Fruit fly (Drosophila melanogaster) whole organism, embryonic: ENCODE measurements around the gene E2f2.

Experiments used
- ATbp ChIP-seq: fragments of 200-800 bp; sonication (Bioruptor generic); optimal IDR thresholded peaks from 2 replicates; lab custom pipeline; 2017; ENCODE audit warnings: missing biosample characterization, mild to moderate bottlenecking, missing genetic modification characterization, missing genetic modification reagents
- Abd-B ChIP-seq: fragments of 200-800 bp; sonication (Bioruptor generic); optimal IDR thresholded peaks from 2 replicates; lab custom pipeline; 2018; ENCODE audit warnings: missing biosample characterization, mild to moderate bottlenecking, missing genetic modification characterization, moderate library complexity
- Ada2b ChIP-seq: fragments of 200-800 bp; sonication (Bioruptor generic); IDR thresholded peaks from 2 replicates; pipeline ENCODE4 v1.3.6; 2022; ENCODE audit warnings: missing biosample characterization, missing genetic modification characterization
- CG10321 ChIP-seq: fragments of 200-800 bp; sonication (Bioruptor generic); IDR thresholded peaks from 2 replicates; pipeline ENCODE4 v1.3.6; 2022; ENCODE audit warnings: missing biosample characterization, missing genetic modification characterization
- CG10654 ChIP-seq: fragments of 200-800 bp; sonication (Bioruptor generic); optimal IDR thresholded peaks from 2 replicates; lab custom pipeline; 2016; ENCODE audit warnings: missing biosample characterization, missing genetic modification characterization
- CG11723 ChIP-seq: fragments of 200-800 bp; sonication (Bioruptor generic); optimal IDR thresholded peaks from 2 replicates; lab custom pipeline; 2017; ENCODE audit warnings: missing biosample characterization, mild to moderate bottlenecking, missing genetic modification characterization
- CG12942 ChIP-seq: fragments of 200-800 bp; sonication (Bioruptor generic); optimal IDR thresholded peaks from 3 replicates; lab custom pipeline; 2016; ENCODE audit warnings: missing biosample characterization, missing genetic modification characterization
- CG17186 ChIP-seq: fragments of 200-800 bp; sonication (Bioruptor generic); optimal IDR thresholded peaks from 3 replicates; lab custom pipeline; 2017; ENCODE audit warnings: missing biosample characterization, missing genetic modification reagents, missing genetic modification characterization
- CG17328 ChIP-seq: fragments of 200-800 bp; sonication (Bioruptor generic); IDR thresholded peaks from 2 replicates; pipeline ENCODE4 v1.3.6; 2022; ENCODE audit warnings: missing biosample characterization, missing genetic modification characterization
- CG17361 ChIP-seq: fragments of 200-800 bp; sonication (Bioruptor generic); IDR thresholded peaks from 3 replicates; pipeline ENCODE4 v1.3.6; 2022; ENCODE audit warnings: missing biosample characterization, missing genetic modification characterization
- CG17829 ChIP-seq: fragments of 200-800 bp; optimal IDR thresholded peaks from 2 replicates; lab custom pipeline; 2019; ENCODE audit warnings: missing biosample characterization, mild to moderate bottlenecking, missing genetic modification characterization, moderate library complexity
- CG2199 ChIP-seq: fragments of 200-800 bp; sonication (Bioruptor generic); IDR thresholded peaks from 3 replicates; pipeline ENCODE4 v1.3.6; 2022; ENCODE audit warnings: missing biosample characterization, missing genetic modification characterization
- CG30403 ChIP-seq: fragments of 200-800 bp; sonication (Bioruptor generic); optimal IDR thresholded peaks from 3 replicates; lab custom pipeline; 2016; ENCODE audit warnings: missing biosample characterization, missing genetic modification characterization
- CG32532 ChIP-seq: fragments of 200-800 bp; sonication (Bioruptor generic); IDR thresholded peaks from 2 replicates; pipeline ENCODE4 v1.3.6; 2022; ENCODE audit warnings: missing biosample characterization, missing genetic modification characterization
- CG3995 ChIP-seq: fragments of 200-800 bp; sonication (Bioruptor generic); optimal IDR thresholded peaks from 3 replicates; lab custom pipeline; 2016; ENCODE audit warnings: missing biosample characterization, missing genetic modification characterization
- CG8944 ChIP-seq: fragments of 200-800 bp; sonication (Bioruptor generic); optimal IDR thresholded peaks from 3 replicates; lab custom pipeline; 2016; ENCODE audit warnings: missing biosample characterization, missing genetic modification characterization
- CTCF ChIP-seq: fragments of 200-800 bp; sonication (Bioruptor generic); optimal IDR thresholded peaks from 2 replicates; lab custom pipeline; 2017; ENCODE audit warnings: missing biosample characterization, mild to moderate bottlenecking, missing genetic modification characterization, moderate library complexity
- Drgx ChIP-seq: fragments of 200-800 bp; sonication (Bioruptor generic); IDR thresholded peaks from 2 replicates; pipeline ENCODE4 v1.3.6; 2022; ENCODE audit warnings: missing biosample characterization, missing genetic modification characterization
- Eip74EF ChIP-seq, 2 experiments: fragments of 200-800 bp in 1 of 2; fragments of >200 bp in 1 of 2; sonication (Bioruptor generic) in 1 of 2; optimal IDR thresholded peaks; 2 replicates each; lab custom pipeline; 2017 to 2019; ENCODE audit warnings: missing biosample characterization in 2 of 2, missing genetic modification characterization in 2 of 2, mild to moderate bottlenecking in 1 of 2, moderate library complexity in 1 of 2
- Elba2 ChIP-seq: fragments of 200-800 bp; sonication (Bioruptor generic); optimal IDR thresholded peaks from 3 replicates; lab custom pipeline; 2016; ENCODE audit warnings: missing biosample characterization, missing genetic modification characterization
- Ets97D ChIP-seq: fragments of 200-800 bp; sonication (Bioruptor generic); optimal IDR thresholded peaks from 3 replicates; lab custom pipeline; 2016; ENCODE audit warnings: missing biosample characterization, missing genetic modification characterization
- Fer1 ChIP-seq: fragments of 200-800 bp; sonication (Bioruptor generic); optimal IDR thresholded peaks from 2 replicates; lab custom pipeline; 2017; ENCODE audit warnings: missing biosample characterization, mild to moderate bottlenecking, missing genetic modification characterization
- Gug ChIP-seq: fragments of 200-800 bp; sonication (Bioruptor generic); IDR thresholded peaks from 4 replicates; pipeline ENCODE4 v1.3.6; 2022; ENCODE audit warnings: missing biosample characterization, missing genetic modification characterization
- H15 ChIP-seq: fragments of 200-800 bp; sonication (Bioruptor generic); IDR thresholded peaks from 3 replicates; pipeline ENCODE4 v1.3.6; 2022; ENCODE audit warnings: missing biosample characterization, missing genetic modification characterization
- Meics ChIP-seq: fragments of 200-800 bp; sonication (Bioruptor generic); optimal IDR thresholded peaks from 2 replicates; lab custom pipeline; 2017; ENCODE audit warnings: missing biosample characterization, mild to moderate bottlenecking, missing genetic modification characterization
- NfI ChIP-seq: fragments of 200-800 bp; sonication (Bioruptor generic); optimal IDR thresholded peaks from 3 replicates; lab custom pipeline; 2018; ENCODE audit warnings: missing biosample characterization, mild to moderate bottlenecking, missing genetic modification characterization, moderate library complexity
- Tbp ChIP-seq: fragments of >200 bp; optimal IDR thresholded peaks from 2 replicates; lab custom pipeline; 2018; ENCODE audit warnings: missing biosample characterization, missing genetic modification characterization
- ab ChIP-seq: fragments of 200-800 bp; sonication (Bioruptor generic); optimal IDR thresholded peaks from 2 replicates; lab custom pipeline; 2016; ENCODE audit warnings: missing biosample characterization, missing genetic modification characterization
- emc ChIP-seq: fragments of 200-800 bp; sonication (Bioruptor generic); optimal IDR thresholded peaks from 2 replicates; lab custom pipeline; 2016; ENCODE audit warnings: missing biosample characterization, missing genetic modification characterization
- esg ChIP-seq: fragments of 200-800 bp; sonication (Bioruptor generic); conservative IDR thresholded peaks from 2 replicates; pipeline ENCODE4 v1.3.6; 2022; ENCODE audit warnings: missing biosample characterization, missing genetic modification characterization
- fru ChIP-seq: fragments of >200 bp; optimal IDR thresholded peaks from 2 replicates; lab custom pipeline; 2017
- ftz-f1 ChIP-seq: fragments of 200-800 bp; sonication (Bioruptor generic); optimal IDR thresholded peaks from 2 replicates; lab custom pipeline; 2016; ENCODE audit warnings: missing biosample characterization, missing genetic modification characterization
- fu2 ChIP-seq: fragments of 200-800 bp; sonication (Bioruptor generic); optimal IDR thresholded peaks from 2 replicates; lab custom pipeline; 2016; ENCODE audit warnings: missing biosample characterization, missing genetic modification characterization
- gce ChIP-seq: fragments of 200-800 bp; sonication (Bioruptor generic); IDR thresholded peaks from 3 replicates; pipeline ENCODE4 v1.3.6; 2022; ENCODE audit warnings: missing biosample characterization, missing genetic modification characterization
- kay ChIP-seq: fragments of 200-800 bp; sonication (Bioruptor generic); optimal IDR thresholded peaks from 2 replicates; lab custom pipeline; 2016; ENCODE audit warnings: missing biosample characterization, missing genetic modification characterization
- lilli ChIP-seq: fragments of 200-800 bp; sonication (Bioruptor generic); optimal IDR thresholded peaks from 3 replicates; lab custom pipeline; 2016; ENCODE audit warnings: missing biosample characterization, missing genetic modification characterization
- lola ChIP-seq, 3 experiments: fragments of >200 bp in 2 of 3; fragments of 200-800 bp in 1 of 3; sonication (Bioruptor generic) in 1 of 3; optimal IDR thresholded peaks; 2 replicates each; lab custom pipeline; 2017 to 2019; ENCODE audit warnings: missing biosample characterization in 3 of 3, missing genetic modification characterization in 3 of 3, mild to moderate bottlenecking in 1 of 3, moderate library complexity in 1 of 3
- org-1 ChIP-seq: fragments of 200-800 bp; sonication (Bioruptor generic); optimal IDR thresholded peaks from 2 replicates; lab custom pipeline; 2017; ENCODE audit warnings: missing biosample characterization, missing genetic modification characterization
- pan ChIP-seq, 4 experiments: fragments of >200 bp in 3 of 4; fragments of 200-800 bp in 1 of 4; sonication (Bioruptor generic) in 1 of 4; optimal IDR thresholded peaks in 3 of 4; IDR thresholded peaks in 1 of 4; 2 replicates each; pipeline versions ENCODE4 v1.3.6 to Lab custom; 2017 to 2022; ENCODE audit warnings: missing biosample characterization in 2 of 4, missing genetic modification characterization in 2 of 4, mixed read lengths in 1 of 4
- pb ChIP-seq: fragments of 200-800 bp; sonication (Bioruptor generic); optimal IDR thresholded peaks from 3 replicates; lab custom pipeline; 2016; ENCODE audit warnings: missing biosample characterization, missing genetic modification characterization
- ranshi ChIP-seq: fragments of 200-800 bp; sonication (Bioruptor generic); IDR thresholded peaks from 2 replicates; pipeline ENCODE4 v1.3.6; 2022; ENCODE audit warnings: missing biosample characterization, missing genetic modification characterization
- ro ChIP-seq: fragments of 200-800 bp; sonication (Bioruptor generic); IDR thresholded peaks from 2 replicates; pipeline ENCODE4 v1.3.6; 2022; ENCODE audit warnings: missing biosample characterization, missing genetic modification characterization
- sc ChIP-seq, 3 experiments: fragments of >200 bp in 2 of 3; fragments of 200-800 bp in 1 of 3; sonication (Bioruptor generic) in 1 of 3; optimal IDR thresholded peaks; 2 replicates in 2 of 3; 3 replicates in 1 of 3; lab custom pipeline; 2017; ENCODE audit warnings: mild to moderate bottlenecking in 1 of 3, missing biosample characterization in 1 of 3, missing genetic modification characterization in 1 of 3, missing genetic modification reagents in 1 of 3
- scrt ChIP-seq: fragments of 200-800 bp; sonication (Bioruptor generic); optimal IDR thresholded peaks from 2 replicates; lab custom pipeline; 2018; ENCODE audit warnings: missing biosample characterization, mild to moderate bottlenecking, missing genetic modification characterization, moderate library complexity
- slp2 ChIP-seq: fragments of 200-800 bp; sonication (Bioruptor generic); optimal IDR thresholded peaks from 2 replicates; lab custom pipeline; 2016; ENCODE audit warnings: missing biosample characterization, missing genetic modification characterization
- stwl ChIP-seq: fragments of 200-800 bp; sonication (Bioruptor generic); optimal IDR thresholded peaks from 3 replicates; lab custom pipeline; 2018; ENCODE audit warnings: missing biosample characterization, mild to moderate bottlenecking, missing genetic modification characterization, moderate library complexity
- unc-4 ChIP-seq: fragments of 200-800 bp; sonication (Bioruptor generic); IDR thresholded peaks from 2 replicates; pipeline ENCODE4 v1.3.6; 2022; ENCODE audit warnings: missing biosample characterization, missing genetic modification characterization; ENCODE audit not compliant: partially characterized antibody
- zen ChIP-seq: fragments of 200-800 bp; sonication (Bioruptor generic); optimal IDR thresholded peaks from 3 replicates; lab custom pipeline; 2018; ENCODE audit warnings: missing biosample characterization, mild to moderate bottlenecking, missing genetic modification characterization, moderate library complexity

E2f2 gene

dm6 chr2L:21168295-21169159, 12.0 kb upstream of the E2f2 start, which contains the start of the genes mAcon1, CG43345 and CG43346 (continued):
- TF ChIP-seq CG10654 (GFP tag; lab: Kevin White, UChicago) = peak; percentile 61
- TF ChIP-seq pan (optimal IDR thresholded peaks at IDR 0.05; lab: Kevin White, UChicago) = no peak
- no peak for TF ChIP-seq pan (GFP tag; optimal IDR thresholded peaks at IDR 0.05 in 1 of 2, IDR thresholded peaks at IDR 0.05 in 1 of 2)
- peak; percentile 79 for TF ChIP-seq Ets97D
- peak; percentile 11 for TF ChIP-seq Elba2 (GFP tag; lab: Kevin White, UChicago)
- peak; percentile 47; the same call in 1 of the 2 replicates for TF ChIP-seq Drgx
- TF ChIP-seq ftz-f1 (GFP tag; lab: Kevin White, UChicago) = peak; percentile 53
- TF ChIP-seq CG2199 (GFP tag; lab: Robert Waterston, UW) = no peak
- TF ChIP-seq pb (GFP tag; lab: Kevin White, UChicago) = peak; percentile 83
- TF ChIP-seq CG8944 (GFP tag; lab: Kevin White, UChicago) = peak; percentile 88
- TF ChIP-seq CG17829 (tag; lab: Kevin White, UChicago) = peak; percentile 66
- TF ChIP-seq CTCF (GFP tag; lab: Kevin White, UChicago) = peak; percentile 21
- TF ChIP-seq ATbp (GFP tag; lab: Kevin White, UChicago) = peak; percentile 43
- peak; percentile 90 for TF ChIP-seq fu2 (GFP tag; lab: Kevin White, UChicago)
- peak; percentile 73 for TF ChIP-seq CG12942 (GFP tag; lab: Kevin White, UChicago)
- TF ChIP-seq CG11723 (GFP tag; lab: Kevin White, UChicago) = peak; percentile 72
- TF ChIP-seq scrt = no peak
- TF ChIP-seq CG10321 (GFP tag; lab: Robert Waterston, UW) = peak; percentile 47; the same call in 1 of the 2 replicates
- 0 out of 2 replicates have a peak, but pooled peaks have one; percentile 45 for TF ChIP-seq CG17328 (GFP tag; lab: Robert Waterston, UW)
- peak; percentile 89 for TF ChIP-seq Abd-B (GFP tag; lab: Kevin White, UChicago)
- TF ChIP-seq Meics (GFP tag; lab: Kevin White, UChicago) = peak; percentile 83
- peak; percentile 33; the same call in 1 of the 2 replicates for TF ChIP-seq Ada2b (GFP tag; lab: Robert Waterston, UW)
- TF ChIP-seq CG17186 (GFP tag; lab: Kevin White, UChicago) = peak; percentile 93
- no peak for TF ChIP-seq gce
- TF ChIP-seq NfI = peak; percentile 86
- no peak for TF ChIP-seq fru (lab: Kevin White, UChicago)
- peak; percentile 89 for TF ChIP-seq lilli
- TF ChIP-seq zen = peak; percentile 75
- peak in 1 of 3 experiments; percentile 76 for TF ChIP-seq lola (GFP tag; optimal IDR thresholded peaks at IDR 0.05; lab: Kevin White, UChicago)
- TF ChIP-seq Tbp (GFP tag; lab: Kevin White, UChicago) = peak; percentile 85
- TF ChIP-seq kay = peak; percentile 58
- TF ChIP-seq Eip74EF (GFP tag; optimal IDR thresholded peaks at IDR 0.05; lab: Kevin White, UChicago) = no peak
- peak; percentile 62 for TF ChIP-seq org-1 (GFP tag; lab: Kevin White, UChicago)
- TF ChIP-seq CG30403 (GFP tag; lab: Kevin White, UChicago) = peak; percentile 87
- peak; percentile 52; the same call in 3 of the 4 replicates for TF ChIP-seq Gug (GFP tag; lab: Robert Waterston, UW)
- no peak; the same call in 2 of the 3 replicates for TF ChIP-seq CG17361 (GFP tag; lab: Robert Waterston, UW)
- no peak for TF ChIP-seq unc-4 (GFP tag; lab: Robert Waterston, UW)
- TF ChIP-seq stwl = peak; percentile 48
- no peak; the same call in 1 of the 2 replicates for TF ChIP-seq ranshi (GFP tag; lab: Robert Waterston, UW)
- TF ChIP-seq CG32532 = peak; percentile 54; the same call in 1 of the 2 replicates
- no peak for TF ChIP-seq ro (GFP tag; lab: Robert Waterston, UW)
- peak; percentile 84 for TF ChIP-seq emc
- peak; percentile 76 for TF ChIP-seq slp2 (GFP tag; lab: Kevin White, UChicago)
- TF ChIP-seq CG3995 = peak; percentile 46
- peak; percentile 89 for TF ChIP-seq Fer1 (GFP tag; lab: Kevin White, UChicago)
- no peak for TF ChIP-seq sc (optimal IDR thresholded peaks at IDR 0.05; lab: Kevin White, UChicago)
- TF ChIP-seq sc (GFP tag; optimal IDR thresholded peaks at IDR 0.05; lab: Kevin White, UChicago) = peak; percentile 68
- TF ChIP-seq ab (GFP tag; lab: Kevin White, UChicago) = peak; percentile 61
- TF ChIP-seq H15 = no peak
- TF ChIP-seq esg (GFP tag; lab: Robert Waterston, UW) = peak; percentile 30
